Worm (Caenorhabditis elegans) whole organism, midembryonic: Measurements from ENCODE around the gene K10H10.4.

Source experiments
- T22C8.4 ChIP-seq: fragments of 200-800 bp; sonication (Bioruptor generic); IDR thresholded peaks from 2 replicates; pipeline ENCODE4 v1.3.6; 2022; ENCODE audit warnings: missing genetic modification characterization, missing compliant biosample characterization
- flt-1 ChIP-seq: fragments of 200-800 bp; sonication (Bioruptor generic); IDR thresholded peaks from 2 replicates; pipeline ENCODE4 v1.3.6; 2022; ENCODE audit warnings: missing genetic modification characterization, missing compliant biosample characterization
- med-1 ChIP-seq: sonication (generic microtip); optimal IDR thresholded peaks from 2 replicates; lab custom pipeline; 2017; ENCODE audit warnings: missing genetic modification characterization, mild to moderate bottlenecking, missing compliant biosample characterization, antibody characterized with exemption, missing genetic modification reagents; ENCODE audit not compliant: insufficient read depth
- tab-1 ChIP-seq: fragments of 200-800 bp; sonication (Bioruptor generic); IDR thresholded peaks from 2 replicates; pipeline ENCODE4 v1.3.6; 2022; ENCODE audit warnings: missing genetic modification characterization, missing compliant biosample characterization
- ztf-23 ChIP-seq: fragments of 200-800 bp; sonication (Bioruptor generic); IDR thresholded peaks from 2 replicates; pipeline ENCODE4 v1.3.6; 2022; ENCODE audit warnings: missing genetic modification reagents, missing genetic modification characterization, missing compliant biosample characterization
- ztf-29 ChIP-seq: fragments of 200-800 bp; sonication (Bioruptor generic); IDR thresholded peaks from 2 replicates; pipeline ENCODE4 v1.3.6; 2022; ENCODE audit warnings: missing genetic modification reagents, missing genetic modification characterization, missing compliant biosample characterization

- TF ChIP-seq ztf-23 (no peak), ztf-29 (GFP tag; lab: Robert Waterston, UW) (no peak), flt-1 (GFP tag; lab: Robert Waterston, UW) (no peak), med-1 (GFP tag; lab: Kevin White, UChicago) (no peak), tab-1 (GFP tag; lab: Robert Waterston, UW) (no peak), T22C8.4 (GFP tag; lab: Robert Waterston, UW) (no peak)
Measured at ce11 chrII:14455332-14455731, 44.9 kb upstream of the K10H10.4 start, which contains the start of gene dmsr-6.
